Worm (Caenorhabditis elegans) whole organism, L4 larva: ENCODE results near the gene sre-24.

Source experiments
- ceh-62 ChIP-seq: sonication (generic microtip); optimal IDR thresholded peaks from 2 replicates; lab custom pipeline; 2017; ENCODE audit warnings: missing biosample characterization, missing genetic modification characterization
- fkh-10 ChIP-seq: fragments of 150-350 bp; optimal IDR thresholded peaks from 2 replicates; lab custom pipeline; 2014; ENCODE audit warnings: missing biosample characterization, missing genetic modification reagents, missing genetic modification characterization

DNA sequence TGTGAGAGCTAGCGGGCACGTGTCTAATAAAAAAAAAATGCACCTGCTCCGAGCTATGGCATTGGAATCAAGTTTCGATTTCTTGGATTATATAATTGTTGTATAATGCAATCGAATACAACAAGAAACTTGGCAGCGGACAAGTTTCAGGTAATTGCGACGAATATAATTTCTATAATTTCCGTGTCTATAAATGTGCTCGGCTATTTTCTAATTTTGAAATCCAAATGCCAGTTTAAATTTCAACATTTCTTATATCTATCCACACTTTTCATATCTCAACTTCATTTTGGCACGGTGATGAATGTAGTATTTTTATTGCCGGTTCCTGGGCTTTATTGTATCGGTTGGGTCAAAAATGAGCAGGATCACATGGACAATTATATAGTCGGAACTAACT, 45.2 kb downstream of the sre-24 start, which contains the start of gene C31B8.16:
- no peak for TF ChIP-seq ceh-62 (tag; lab: Kevin White, UChicago)
- no peak for TF ChIP-seq fkh-10 (GFP tag; lab: Kevin White, UChicago)
